Fruit fly (Drosophila melanogaster) whole organism, larva: ENCODE measurements around the gene CG11381.
A peak's percentile ranks its signal among the peaks of the same experiment; 100 is the strongest.

ENCODE experiments used
- noc ChIP-seq: fragments of 200-800 bp; sonication (Bioruptor generic); optimal IDR thresholded peaks from 3 replicates; lab custom pipeline; 2019; ENCODE audit warnings: missing biosample characterization, mild to moderate bottlenecking, missing genetic modification characterization, moderate library complexity

The CG11381 gene

dm6 chrX:1203477-1203876 is at the start of gene CG11381:
CG11381 (plus strand) TSS chrX:1203777.
- TF ChIP-seq noc (tag; lab: Kevin White, UChicago): no peak

- no peak for TF ChIP-seq noc (tag; lab: Kevin White, UChicago)
Measured at dm6 chrX:1161913-1162439, 41.6 kb upstream of the CG11381 start, which contains the start of gene eIF4E7. eIF4E7 (minus strand) TSS chrX:1162389.

- TF ChIP-seq noc (tag; lab: Kevin White, UChicago): peak; percentile 61
Measured at dm6 chrX:1170117-1170878, 33.3 kb upstream of the CG11381 start, which contains the start of gene CG11378. CG11378 (plus strand) TSS chrX:1170828.

dm6 chrX:1171018-1171417 is 32.6 kb upstream of the CG11381 start:
- TF ChIP-seq noc (tag; lab: Kevin White, UChicago): peak; percentile 81

dm6 chrX:1172756-1173422 is 30.7 kb upstream of the CG11381 start:
- no peak for TF ChIP-seq noc (tag; lab: Kevin White, UChicago)

dm6 chrX:1173564-1173963 is 30.0 kb upstream of the CG11381 start:
- no peak for TF ChIP-seq noc (tag; lab: Kevin White, UChicago)

dm6 chrX:1175993-1176392 is 27.6 kb upstream of the CG11381 start, which contains the start of gene CG11384:
CG11384 (minus strand) TSS chrX:1176035.
- no peak for TF ChIP-seq noc (tag; lab: Kevin White, UChicago)

- TF ChIP-seq noc (tag; lab: Kevin White, UChicago): no peak
Measured at dm6 chrX:1179865-1180264, 23.7 kb upstream of the CG11381 start, which contains the start of gene CG11379. CG11379 (plus strand) TSS chrX:1180165.

- TF ChIP-seq noc (tag; lab: Kevin White, UChicago): no peak
Measured at dm6 chrX:1180865-1181264, 22.7 kb upstream of the CG11381 start.

- TF ChIP-seq noc (tag; lab: Kevin White, UChicago): no peak
Measured at dm6 chrX:1181320-1181719, 22.3 kb upstream of the CG11381 start, which contains the start of gene CG14627. CG14627 (plus strand) TSS chrX:1181620.

- no peak for TF ChIP-seq noc (tag; lab: Kevin White, UChicago)
Measured at dm6 chrX:1183742-1184141, 19.8 kb upstream of the CG11381 start.

- TF ChIP-seq noc (tag; lab: Kevin White, UChicago): no peak
Measured at dm6 chrX:1184478-1184877, 19.1 kb upstream of the CG11381 start, which contains the start of gene CG14626. CG14626 (plus strand) TSS chrX:1184778.

- no peak for TF ChIP-seq noc (tag; lab: Kevin White, UChicago)
Measured at dm6 chrX:1191008-1191407, 12.6 kb upstream of the CG11381 start, which contains the start of gene CG11380. CG11380 (plus strand) TSS chrX:1191308.

- no peak for TF ChIP-seq noc (tag; lab: Kevin White, UChicago)
Measured at dm6 chrX:1197862-1198261, 5.7 kb upstream of the CG11381 start.

dm6 chrX:1199246-1199645 is 4.3 kb upstream of the CG11381 start, which contains the start of gene CG14625:
CG14625 (plus strand) TSS chrX:1199546.
- no peak for TF ChIP-seq noc (tag; lab: Kevin White, UChicago)

dm6 chrX:1206437-1206836 is 2.9 kb downstream of the CG11381 start, which contains the start of gene CG14624:
CG14624 (plus strand) TSS chrX:1206737.
- no peak for TF ChIP-seq noc (tag; lab: Kevin White, UChicago)
